Worm (Caenorhabditis elegans): ENCODE data around the gene dis-3.

DNA sequence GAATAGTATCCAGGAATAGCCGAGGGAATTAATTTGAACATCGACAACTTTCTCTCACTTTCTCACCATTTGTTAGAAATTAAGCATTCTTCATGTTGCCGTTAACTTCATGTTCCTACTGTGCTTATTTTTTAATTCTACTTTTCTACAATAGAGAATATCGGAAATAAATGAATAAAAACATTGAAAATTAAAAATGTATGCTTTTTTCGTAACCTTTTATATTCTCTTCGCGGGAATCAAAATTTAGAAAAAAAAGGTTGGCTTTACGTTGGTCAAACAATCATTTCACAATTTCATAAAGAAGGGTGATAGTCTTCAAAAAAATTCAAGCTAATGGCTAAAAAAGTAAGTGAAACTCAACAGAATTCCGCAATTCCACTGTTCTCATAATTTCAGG, 21.1 kb upstream of the dis-3 start, which contains the start of gene W01B6.5:
- no peak for TF ChIP-seq fkh-6 (tag; optimal IDR thresholded peaks at IDR 0.05)
- no peak for TF ChIP-seq npax-4 (tag; optimal IDR thresholded peaks at IDR 0.05)
- no peak for TF ChIP-seq unc-3 (GFP tag; conservative IDR thresholded peaks at IDR 0.05)
- TF ChIP-seq unc-3 (tag; optimal IDR thresholded peaks at IDR 0.05), result no peak
- no peak for TF ChIP-seq K09A11.1 (tag; optimal IDR thresholded peaks at IDR 0.05; ENCODE audit: insufficient read depth)
- no peak for TF ChIP-seq tbx-2 (tag; optimal IDR thresholded peaks at IDR 0.05)
- no peak for TF ChIP-seq ets-4 (tag; optimal IDR thresholded peaks at IDR 0.05)
- no peak for TF ChIP-seq ama-1 (optimal IDR thresholded peaks at IDR 0.05)
- no peak for TF ChIP-seq hlh-30 (tag; optimal IDR thresholded peaks at IDR 0.05; ENCODE audit: insufficient read depth)
- TF ChIP-seq sox-4 (tag; optimal IDR thresholded peaks at IDR 0.05), result no peak
- TF ChIP-seq elt-2 (tag; optimal IDR thresholded peaks at IDR 0.05), result no peak
- no peak for TF ChIP-seq mec-3 (tag; optimal IDR thresholded peaks at IDR 0.05; ENCODE audit: borderline replicate concordance)
- TF ChIP-seq ceh-30 (tag; optimal IDR thresholded peaks at IDR 0.05), result no peak
- TF ChIP-seq ceh-24 (tag; optimal IDR thresholded peaks at IDR 0.05), result no peak

Measured in whole organism, late embryonic.